Fruit fly (Drosophila melanogaster) whole organism, wandering third instar larva: ENCODE measurements around the gene CG32037.
A peak's percentile ranks its signal among the peaks of the same experiment; 100 is the strongest.

Experiments used
- CG32264 ChIP-seq: fragments of 200-800 bp; sonication (Bioruptor generic); optimal IDR thresholded peaks from 2 replicates; lab custom pipeline; 2016; ENCODE audit warnings: missing biosample characterization, missing genetic modification characterization
- CG9705 ChIP-seq: fragments of 200-800 bp; sonication (Bioruptor generic); optimal IDR thresholded peaks from 2 replicates; lab custom pipeline; 2018; ENCODE audit warnings: missing biosample characterization, mild to moderate bottlenecking, missing genetic modification characterization
- CrebA ChIP-seq: fragments of 200-800 bp; sonication (Bioruptor generic); optimal IDR thresholded peaks from 2 replicates; lab custom pipeline; 2016; ENCODE audit warnings: missing biosample characterization, mild to moderate bottlenecking, missing genetic modification characterization, borderline replicate concordance
- Dfd ChIP-seq: fragments of >200 bp; optimal IDR thresholded peaks from 2 replicates; lab custom pipeline; 2017; ENCODE audit warnings: missing biosample characterization, missing genetic modification characterization
- GATAd ChIP-seq: sonication (Bioruptor generic); optimal IDR thresholded peaks from 2 replicates; lab custom pipeline; 2016; ENCODE audit warnings: missing biosample characterization, missing genetic modification characterization
- HLH106 ChIP-seq: fragments of 200-800 bp; optimal IDR thresholded peaks from 3 replicates; lab custom pipeline; 2019; ENCODE audit warnings: missing biosample characterization, mild to moderate bottlenecking, missing genetic modification characterization, moderate library complexity
- Hnf4 ChIP-seq: fragments of 200-800 bp; sonication (Bioruptor generic); optimal IDR thresholded peaks from 2 replicates; lab custom pipeline; 2016; ENCODE audit warnings: missing biosample characterization, mild to moderate bottlenecking, missing genetic modification characterization
- Hr78 ChIP-seq: fragments of >200 bp; optimal IDR thresholded peaks from 2 replicates; lab custom pipeline; 2017; ENCODE audit warnings: missing biosample characterization, missing genetic modification characterization
- Hr83 ChIP-seq: fragments of 200-300 bp; sonication (Bioruptor generic); optimal IDR thresholded peaks from 2 replicates; lab custom pipeline; 2016; ENCODE audit warnings: missing biosample characterization, mild to moderate bottlenecking, missing genetic modification characterization, moderate library complexity; ENCODE audit not compliant: poor library complexity, severe bottlenecking
- Jra ChIP-seq: sonication (Bioruptor generic); optimal IDR thresholded peaks from 2 replicates; lab custom pipeline; 2016; ENCODE audit warnings: missing biosample characterization, missing genetic modification characterization
- Mio ChIP-seq: sonication (Bioruptor generic); optimal IDR thresholded peaks from 2 replicates; lab custom pipeline; 2016; ENCODE audit warnings: missing biosample characterization, missing genetic modification characterization
- Myc ChIP-seq: fragments of >200 bp; optimal IDR thresholded peaks from 2 replicates; lab custom pipeline; 2017
- N ChIP-seq: fragments of >200 bp; optimal IDR thresholded peaks from 2 replicates; lab custom pipeline; 2018; ENCODE audit warnings: missing biosample characterization, missing external identifiers, missing genetic modification characterization
- OdsH ChIP-seq: fragments of 200-800 bp; sonication (Bioruptor generic); optimal IDR thresholded peaks from 2 replicates; lab custom pipeline; 2016; ENCODE audit warnings: missing biosample characterization, mild to moderate bottlenecking, missing genetic modification characterization
- Rel ChIP-seq, 2 experiments: fragments of 200-800 bp; sonication (Bioruptor generic) in 1 of 2; optimal IDR thresholded peaks; 2 replicates in 1 of 2; 3 replicates in 1 of 2; lab custom pipeline; 2016 to 2019; ENCODE audit warnings: mild to moderate bottlenecking in 2 of 2, missing biosample characterization in 2 of 2, missing genetic modification characterization in 2 of 2, moderate library complexity in 1 of 2
- Sp1 ChIP-seq: fragments of 200-800 bp; sonication (Bioruptor generic); optimal IDR thresholded peaks from 3 replicates; lab custom pipeline; 2019; ENCODE audit warnings: missing biosample characterization, mild to moderate bottlenecking, missing genetic modification characterization, moderate library complexity
- Vsx2 ChIP-seq: fragments of 200-300, 225-300 bp; sonication (Bioruptor generic); optimal IDR thresholded peaks from 2 replicates; lab custom pipeline; 2018; ENCODE audit warnings: missing biosample characterization, missing genetic modification characterization; ENCODE audit not compliant: partially characterized antibody
- br ChIP-seq: fragments of 200-800 bp; sonication (Bioruptor generic); optimal IDR thresholded peaks from 2 replicates; lab custom pipeline; 2016; ENCODE audit warnings: missing biosample characterization, missing genetic modification characterization
- brk ChIP-seq: fragments of 200-800 bp; sonication (Bioruptor generic); optimal IDR thresholded peaks from 2 replicates; lab custom pipeline; 2016; ENCODE audit warnings: missing biosample characterization, mild to moderate bottlenecking, missing genetic modification characterization
- dmrt93B ChIP-seq: fragments of 200-800 bp; sonication (Bioruptor generic); optimal IDR thresholded peaks from 2 replicates; lab custom pipeline; 2018; ENCODE audit warnings: missing biosample characterization, mild to moderate bottlenecking, missing genetic modification characterization
- dsf ChIP-seq: sonication (Bioruptor generic); optimal IDR thresholded peaks from 2 replicates; lab custom pipeline; 2016; ENCODE audit warnings: missing biosample characterization, missing genetic modification characterization, borderline replicate concordance
- ey ChIP-seq: fragments of 200-800 bp; sonication (Bioruptor generic); optimal IDR thresholded peaks from 2 replicates; lab custom pipeline; 2016; ENCODE audit warnings: missing biosample characterization, missing genetic modification characterization
- foxo ChIP-seq, 2 experiments: fragments of 200-800 bp; sonication (Bioruptor generic); optimal IDR thresholded peaks; 2 replicates in 1 of 2; 3 replicates in 1 of 2; lab custom pipeline; 2016 to 2017; ENCODE audit warnings: missing biosample characterization in 2 of 2, missing genetic modification characterization in 2 of 2
- fru ChIP-seq: fragments of 200-800 bp; sonication (Bioruptor generic); optimal IDR thresholded peaks from 3 replicates; lab custom pipeline; 2016; ENCODE audit warnings: missing biosample characterization, mild to moderate bottlenecking, missing genetic modification characterization
- h ChIP-seq: fragments of 200-800 bp; sonication (Bioruptor generic); optimal IDR thresholded peaks from 3 replicates; lab custom pipeline; 2016; ENCODE audit warnings: missing biosample characterization, mild to moderate bottlenecking, missing genetic modification characterization
- jim ChIP-seq: fragments of 175-275, 200-325 bp; sonication (Bioruptor generic); optimal IDR thresholded peaks from 2 replicates; lab custom pipeline; 2016; ENCODE audit warnings: missing biosample characterization, mild to moderate bottlenecking, missing genetic modification characterization
- lola ChIP-seq: fragments of >200 bp; optimal IDR thresholded peaks from 2 replicates; lab custom pipeline; 2017; ENCODE audit warnings: missing biosample characterization, missing genetic modification characterization
- pan ChIP-seq: fragments of >200 bp; optimal IDR thresholded peaks from 2 replicates; lab custom pipeline; 2017
- psq ChIP-seq: fragments of 200-800 bp; sonication (Bioruptor generic); optimal IDR thresholded peaks from 3 replicates; lab custom pipeline; 2017; ENCODE audit warnings: missing biosample characterization, mild to moderate bottlenecking, missing genetic modification characterization, moderate library complexity
- rgr ChIP-seq: fragments of 200-800 bp; sonication (Bioruptor generic); optimal IDR thresholded peaks from 3 replicates; lab custom pipeline; 2016; ENCODE audit warnings: missing biosample characterization, mild to moderate bottlenecking, missing genetic modification characterization
- sage ChIP-seq: fragments of 200-800 bp; sonication (Bioruptor generic); optimal IDR thresholded peaks from 2 replicates; lab custom pipeline; 2016; ENCODE audit warnings: missing biosample characterization, mild to moderate bottlenecking, missing genetic modification characterization
- sv ChIP-seq: fragments of 200-800 bp; sonication (Bioruptor generic); optimal IDR thresholded peaks from 3 replicates; lab custom pipeline; 2016; ENCODE audit warnings: missing biosample characterization, missing genetic modification characterization
- woc ChIP-seq: sonication (Bioruptor generic); optimal IDR thresholded peaks from 2 replicates; lab custom pipeline; 2016; ENCODE audit warnings: missing biosample characterization, mild to moderate bottlenecking, missing genetic modification characterization

Gene CG32037

DNA sequence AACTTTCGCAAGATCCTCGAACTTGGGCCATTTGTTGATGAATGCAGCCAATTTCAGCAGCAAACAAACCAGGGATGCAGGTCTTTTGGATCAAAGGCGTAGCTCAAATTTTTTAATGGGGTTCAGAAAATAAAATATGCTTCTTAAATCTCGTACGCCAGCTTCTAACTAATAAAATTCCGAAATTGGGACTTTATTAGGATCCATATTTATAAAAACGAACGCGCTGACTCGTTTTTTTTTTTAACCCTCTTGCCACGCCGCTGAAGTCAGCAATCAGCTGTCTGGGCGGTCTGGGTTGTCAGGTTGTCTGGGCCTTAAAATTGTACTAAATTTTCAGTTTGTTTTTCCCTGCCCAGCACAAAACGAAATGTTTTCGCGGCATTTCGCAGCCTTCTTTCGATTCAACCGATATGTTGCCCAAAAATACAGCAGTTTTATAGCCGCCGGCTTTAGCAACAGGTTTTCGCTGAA lies 34.4 kb downstream of the CG32037 start, which contains the start of gene CG3437:
Gene CG3437 (minus strand): TSS at position 51 of the 474 bp plus-strand sequence.
- TF ChIP-seq CG9705 (GFP tag; lab: Kevin White, UChicago) (peak; percentile 99), rgr (GFP tag; lab: Kevin White, UChicago) (peak; percentile 100), Vsx2 (no peak), dmrt93B (GFP tag; lab: Kevin White, UChicago) (peak; percentile 99), sv (GFP tag; lab: Kevin White, UChicago) (peak; percentile 98), brk (peak; percentile 98), CrebA (GFP tag; lab: Kevin White, UChicago) (no peak), OdsH (GFP tag; lab: Kevin White, UChicago) (peak; percentile 99), psq (peak; percentile 97), Mio (peak; percentile 97), Rel (GFP tag; optimal IDR thresholded peaks at IDR 0.05; lab: Kevin White, UChicago) (peak; percentile 95), Rel (tag; optimal IDR thresholded peaks at IDR 0.05; lab: Kevin White, UChicago) (peak; percentile 89), jim (GFP tag; lab: Kevin White, UChicago) (peak; percentile 91), sage (GFP tag; lab: Kevin White, UChicago) (peak; percentile 98), GATAd (GFP tag; lab: Kevin White, UChicago) (peak; percentile 98), Jra (peak; percentile 98), Dfd (GFP tag; lab: Kevin White, UChicago) (peak; percentile 92), Sp1 (GFP tag; lab: Kevin White, UChicago) (peak; percentile 100), dsf (peak; percentile 96), h (GFP tag; lab: Kevin White, UChicago) (peak; percentile 99), HLH106 (tag; lab: Kevin White, UChicago) (peak; percentile 99), Hnf4 (GFP tag; lab: Kevin White, UChicago) (peak; percentile 99), Myc (no peak), woc (GFP tag; lab: Kevin White, UChicago) (peak; percentile 99), Hr78 (GFP tag; lab: Kevin White, UChicago) (no peak), ey (GFP tag; lab: Kevin White, UChicago) (peak; percentile 99), foxo (GFP tag; optimal IDR thresholded peaks at IDR 0.05; lab: Kevin White, UChicago) (peak; percentile 99 to 100), pan (no peak), Hr83 (peak; percentile 99), br (GFP tag; lab: Kevin White, UChicago) (peak; percentile 99), N (GFP tag; lab: Kevin White, UChicago) (no peak), fru (peak; percentile 99), CG32264 (GFP tag; lab: Kevin White, UChicago) (peak; percentile 99), lola (no peak)

DNA sequence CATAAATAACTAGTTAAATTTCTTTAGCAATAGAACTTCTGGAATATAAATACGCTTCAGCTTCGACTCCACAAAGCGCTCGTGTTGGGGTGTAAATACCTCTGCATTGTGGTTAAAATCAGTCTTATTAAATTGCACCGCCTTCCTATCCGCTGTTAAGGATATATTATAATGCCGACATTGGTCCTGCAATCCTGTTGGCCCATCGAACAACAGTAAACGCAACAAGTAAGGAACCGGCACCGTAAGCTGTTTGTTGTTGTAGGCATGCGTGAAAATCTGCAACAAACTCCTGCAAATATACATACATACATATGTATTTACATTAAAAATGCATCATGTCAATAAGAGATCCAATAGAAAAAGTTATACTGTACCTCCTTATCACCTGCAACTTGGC lies 35.6 kb downstream of the CG32037 start:
- TF ChIP-seq Dfd (GFP tag; lab: Kevin White, UChicago) (no peak), CG32264 (GFP tag; lab: Kevin White, UChicago) (no peak), fru (no peak), brk (no peak), GATAd (GFP tag; lab: Kevin White, UChicago) (no peak), rgr (GFP tag; lab: Kevin White, UChicago) (no peak), Mio (no peak), psq (no peak)

DNA sequence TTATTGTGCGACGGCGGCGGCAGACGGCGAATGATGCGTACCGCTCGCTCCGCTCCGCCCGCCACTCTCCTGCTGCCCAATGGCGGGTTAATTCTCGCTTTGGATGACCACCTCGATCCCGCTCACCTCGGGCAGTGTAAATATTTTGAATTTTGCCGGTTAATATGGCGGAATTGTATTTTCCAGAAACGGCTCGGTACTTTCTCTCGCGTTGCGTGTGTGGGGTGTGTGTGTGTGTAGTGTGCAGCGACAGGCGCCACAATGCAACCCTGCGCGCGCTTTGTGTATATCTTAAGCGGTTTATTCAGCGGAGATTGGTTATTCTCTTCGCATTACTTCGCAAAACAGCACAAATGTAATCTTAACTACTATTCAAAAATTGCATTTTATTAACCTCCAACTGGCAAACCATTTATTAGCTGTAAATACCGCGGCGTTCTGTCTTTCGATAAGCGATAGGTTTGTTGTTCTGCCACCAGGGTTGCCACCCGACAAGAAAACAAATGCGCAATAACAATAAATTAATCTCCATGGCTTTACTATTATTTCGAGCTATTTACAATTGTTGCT lies 36.1 kb downstream of the CG32037 start, which contains the start of the genes phol and CG3552:
Gene phol (minus strand): TSS at position 463 of the 570 bp plus-strand sequence.
Gene CG3552 (plus strand): TSS at position 500 of the 570 bp plus-strand sequence.
- TF ChIP-seq HLH106 (tag; lab: Kevin White, UChicago) (peak; percentile 2), Rel (GFP tag; optimal IDR thresholded peaks at IDR 0.05; lab: Kevin White, UChicago) (no peak), Rel (tag; optimal IDR thresholded peaks at IDR 0.05; lab: Kevin White, UChicago) (peak; percentile 90), Myc (peak; percentile 9), br (GFP tag; lab: Kevin White, UChicago) (no peak), foxo (GFP tag; optimal IDR thresholded peaks at IDR 0.05; lab: Kevin White, UChicago) (peak in 1 of 2 experiments; percentile 3), CrebA (GFP tag; lab: Kevin White, UChicago) (no peak), rgr (GFP tag; lab: Kevin White, UChicago) (peak; percentile 7), Sp1 (GFP tag; lab: Kevin White, UChicago) (peak; percentile 26), Dfd (GFP tag; lab: Kevin White, UChicago) (no peak), Hr78 (GFP tag; lab: Kevin White, UChicago) (no peak), sage (GFP tag; lab: Kevin White, UChicago) (no peak)
